Worm (Caenorhabditis elegans) whole organism, midembryonic: ENCODE results near the gene EEED8.18.

Experiments used
- T22C8.4 ChIP-seq: fragments of 200-800 bp; sonication (Bioruptor generic); IDR thresholded peaks from 2 replicates; pipeline ENCODE4 v1.3.6; 2022; ENCODE audit warnings: missing genetic modification characterization, missing compliant biosample characterization
- cog-1 ChIP-seq: sonication (generic microtip); optimal IDR thresholded peaks from 2 replicates; lab custom pipeline; 2016; ENCODE audit warnings: missing genetic modification characterization, missing compliant biosample characterization
- flt-1 ChIP-seq: fragments of 200-800 bp; sonication (Bioruptor generic); IDR thresholded peaks from 2 replicates; pipeline ENCODE4 v1.3.6; 2022; ENCODE audit warnings: missing genetic modification characterization, missing compliant biosample characterization
- klf-2 ChIP-seq: fragments of 200-800 bp; sonication (Bioruptor generic); conservative IDR thresholded peaks from 2 replicates; pipeline ENCODE4 v1.3.6; 2022; ENCODE audit warnings: missing genetic modification reagents, missing genetic modification characterization, missing compliant biosample characterization
- med-1 ChIP-seq: sonication (generic microtip); optimal IDR thresholded peaks from 2 replicates; lab custom pipeline; 2017; ENCODE audit warnings: missing genetic modification characterization, mild to moderate bottlenecking, missing compliant biosample characterization, antibody characterized with exemption, missing genetic modification reagents; ENCODE audit not compliant: insufficient read depth
- ref-1 ChIP-seq: fragments of 200-800 bp; sonication (Bioruptor generic); conservative IDR thresholded peaks from 2 replicates; pipeline ENCODE4 v1.3.6; 2022; ENCODE audit warnings: missing genetic modification reagents, missing genetic modification characterization, missing compliant biosample characterization
- tab-1 ChIP-seq: fragments of 200-800 bp; sonication (Bioruptor generic); IDR thresholded peaks from 2 replicates; pipeline ENCODE4 v1.3.6; 2022; ENCODE audit warnings: missing genetic modification characterization, missing compliant biosample characterization
- ztf-23 ChIP-seq: fragments of 200-800 bp; sonication (Bioruptor generic); IDR thresholded peaks from 2 replicates; pipeline ENCODE4 v1.3.6; 2022; ENCODE audit warnings: missing genetic modification reagents, missing genetic modification characterization, missing compliant biosample characterization
- ztf-29 ChIP-seq: fragments of 200-800 bp; sonication (Bioruptor generic); IDR thresholded peaks from 2 replicates; pipeline ENCODE4 v1.3.6; 2022; ENCODE audit warnings: missing genetic modification reagents, missing genetic modification characterization, missing compliant biosample characterization

The EEED8.18 gene

DNA sequence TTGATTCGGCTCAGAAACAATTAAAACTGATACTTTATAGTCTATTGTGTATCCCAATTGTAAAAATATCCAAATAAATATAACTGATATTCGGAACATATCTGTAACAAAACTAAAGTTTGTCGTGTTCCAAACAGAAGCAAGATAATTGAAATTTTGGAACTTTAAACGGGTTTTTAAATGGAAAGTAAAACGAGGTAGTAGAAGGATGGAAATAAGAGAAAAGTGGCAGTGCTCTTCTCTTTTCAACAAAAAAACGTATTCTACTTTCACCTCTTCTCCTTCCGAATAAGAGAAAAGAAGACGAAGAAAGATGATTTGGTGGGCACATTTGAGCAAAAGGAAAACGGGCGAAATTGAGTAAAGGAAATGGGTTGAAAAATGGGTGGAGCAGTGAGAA, 34.1 kb upstream of the EEED8.18 start, which contains the start of gene nmr-1:
TSS of gene nmr-1 (minus strand) at position 101 of the 400 bp plus-strand sequence.
- TF ChIP-seq klf-2 (GFP tag; lab: Robert Waterston, UW) (no peak), T22C8.4 (GFP tag; lab: Robert Waterston, UW) (no peak), ztf-29 (GFP tag; lab: Robert Waterston, UW) (no peak), ztf-23 (GFP tag; lab: Robert Waterston, UW) (no peak), cog-1 (tag; lab: Kevin White, UChicago) (no peak)

DNA sequence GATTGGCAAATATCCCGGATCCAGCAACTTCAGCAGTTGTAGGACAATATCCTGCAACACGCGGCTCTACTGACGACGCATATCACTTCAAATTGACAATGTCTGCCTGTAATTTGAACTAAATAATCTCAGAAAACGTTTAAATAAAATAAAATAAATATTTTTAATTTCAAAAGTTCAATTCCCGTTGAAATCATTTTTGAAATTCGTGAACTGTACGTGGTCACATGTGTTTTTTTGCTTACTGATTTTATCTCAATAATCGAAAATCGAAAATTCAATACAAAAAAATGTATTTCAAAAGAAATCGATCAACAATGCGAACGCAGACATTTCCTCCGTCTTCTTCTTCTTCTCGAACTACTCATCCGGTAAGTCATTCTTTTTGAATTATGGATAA, 25.2 kb upstream of the EEED8.18 start, which contains the start of gene F07F6.1:
TSS of gene F07F6.1 (plus strand) at position 301 of the 400 bp plus-strand sequence.
- no peak for TF ChIP-seq klf-2 (GFP tag; lab: Robert Waterston, UW)

DNA sequence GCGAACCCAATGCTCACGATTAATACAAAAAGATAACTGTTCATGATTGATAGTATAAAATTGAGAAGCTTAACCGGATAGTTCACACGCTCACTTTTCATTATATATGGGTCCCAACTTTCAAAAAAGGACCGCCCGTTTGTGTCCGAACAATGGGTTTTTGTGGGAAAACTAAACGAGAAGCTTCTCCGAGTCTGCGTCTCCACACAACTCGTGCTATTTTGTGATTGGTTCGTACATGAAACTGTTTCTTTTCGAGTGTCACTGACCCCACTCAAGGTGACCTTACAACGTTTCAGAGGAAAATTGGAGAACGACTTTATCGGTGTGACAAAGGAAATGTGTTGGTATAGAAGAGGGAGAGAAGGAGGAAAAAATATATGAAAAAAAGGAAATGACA, 24.4 kb upstream of the EEED8.18 start, which contains the start of gene dct-5:
TSS of gene dct-5 (minus strand) at position 101 of the 400 bp plus-strand sequence.
- TF ChIP-seq ref-1 (no peak), T22C8.4 (GFP tag; lab: Robert Waterston, UW) (no peak), med-1 (GFP tag; lab: Kevin White, UChicago) (no peak), cog-1 (tag; lab: Kevin White, UChicago) (no peak), ztf-29 (GFP tag; lab: Robert Waterston, UW) (no peak), flt-1 (GFP tag; lab: Robert Waterston, UW) (no peak), ztf-23 (GFP tag; lab: Robert Waterston, UW) (no peak), tab-1 (GFP tag; lab: Robert Waterston, UW) (no peak), klf-2 (GFP tag; lab: Robert Waterston, UW) (no peak)

DNA sequence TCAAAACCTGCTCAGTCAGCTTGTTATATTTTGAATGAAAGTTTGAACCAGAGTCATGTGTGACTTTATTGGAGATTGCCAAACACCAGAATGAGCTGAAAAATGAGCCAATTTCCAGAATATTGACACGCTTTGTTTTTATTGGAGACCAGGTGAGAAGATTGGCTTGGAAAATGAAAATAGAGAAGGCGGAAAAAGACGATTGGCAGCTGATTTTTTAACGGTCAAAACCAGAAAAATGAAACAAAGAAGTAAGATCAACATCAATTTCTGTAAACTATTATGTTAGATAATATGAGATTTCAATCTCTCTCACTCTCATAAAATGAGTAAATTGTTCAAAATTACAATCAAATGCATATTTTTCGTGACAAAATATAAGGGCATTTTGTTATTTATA, 20.7 kb upstream of the EEED8.18 start, which contains the start of gene srx-114:
TSS of gene srx-114 (minus strand) at position 101 of the 400 bp plus-strand sequence.
- TF ChIP-seq cog-1 (tag; lab: Kevin White, UChicago) (no peak), tab-1 (GFP tag; lab: Robert Waterston, UW) (no peak), ztf-29 (GFP tag; lab: Robert Waterston, UW) (no peak), T22C8.4 (GFP tag; lab: Robert Waterston, UW) (no peak), flt-1 (GFP tag; lab: Robert Waterston, UW) (no peak), ref-1 (no peak), med-1 (GFP tag; lab: Kevin White, UChicago) (no peak)

DNA sequence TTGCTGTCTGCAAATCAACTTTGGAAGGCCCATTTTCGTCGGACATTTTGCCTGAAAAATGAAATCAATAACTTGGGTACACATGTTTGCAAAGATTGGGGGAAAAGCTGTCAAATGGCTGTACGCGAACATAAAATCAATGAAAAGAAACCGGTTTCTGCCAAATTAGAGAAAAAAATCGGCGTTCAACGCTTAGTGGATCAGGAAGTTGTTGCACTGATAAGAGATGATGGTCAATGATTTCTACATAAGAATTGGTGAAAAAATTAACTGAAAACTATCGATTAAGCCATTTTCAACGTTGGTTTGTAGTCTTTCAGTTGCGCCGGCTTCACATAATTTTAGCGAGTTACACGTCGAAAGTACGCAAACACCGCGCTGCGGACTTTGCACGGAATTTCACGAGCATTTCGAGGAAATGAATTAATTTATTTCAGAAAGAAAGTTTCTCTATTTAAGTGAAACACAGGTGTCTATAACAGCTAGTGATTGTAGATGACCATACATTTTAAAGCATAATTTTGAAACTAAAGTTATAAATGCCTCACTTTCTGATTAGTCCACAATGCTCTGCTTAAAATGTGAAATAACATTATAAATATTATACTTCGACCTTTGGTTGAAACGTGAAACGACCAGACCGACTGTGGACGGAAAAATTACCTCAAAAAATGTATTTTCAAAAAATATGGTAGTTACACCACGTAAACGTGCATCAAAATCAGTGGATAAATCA, 17.3 kb upstream of the EEED8.18 start, which contains the start of the genes F07F6.4 and F07F6.2:
TSS of gene F07F6.4 (minus strand) at position 51 of the 736 bp plus-strand sequence.
TSS of gene F07F6.2 (plus strand) at position 686 of the 736 bp plus-strand sequence.
- no peak for TF ChIP-seq cog-1 (tag; lab: Kevin White, UChicago)
- TF ChIP-seq klf-2 (GFP tag; lab: Robert Waterston, UW): no peak
- TF ChIP-seq med-1 (GFP tag; lab: Kevin White, UChicago): no peak

DNA sequence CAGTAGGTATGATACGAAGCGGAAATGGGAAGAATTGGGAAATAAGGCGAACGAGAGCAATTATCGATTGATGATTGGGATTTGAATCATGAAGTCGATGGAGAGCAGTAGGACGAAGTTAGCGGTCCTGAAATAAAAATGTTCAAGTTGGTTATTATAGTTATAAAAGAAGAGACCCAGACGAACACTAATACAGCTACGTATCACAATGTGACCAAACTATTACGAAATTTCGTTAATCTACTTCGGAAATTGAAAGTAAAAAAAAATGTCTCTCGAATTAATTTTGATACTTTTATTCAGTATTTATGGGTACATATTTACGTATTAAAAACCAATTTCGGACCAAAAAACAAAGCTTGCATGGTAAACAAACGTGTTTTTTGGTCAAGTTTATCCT, 14.1 kb upstream of the EEED8.18 start:
- no peak for TF ChIP-seq klf-2 (GFP tag; lab: Robert Waterston, UW)
- no peak for TF ChIP-seq cog-1 (tag; lab: Kevin White, UChicago)
- TF ChIP-seq flt-1 (GFP tag; lab: Robert Waterston, UW): no peak
- no peak for TF ChIP-seq tab-1 (GFP tag; lab: Robert Waterston, UW)
- no peak for TF ChIP-seq ref-1
- TF ChIP-seq T22C8.4 (GFP tag; lab: Robert Waterston, UW): no peak
- TF ChIP-seq ztf-23 (GFP tag; lab: Robert Waterston, UW): no peak
- TF ChIP-seq ztf-29 (GFP tag; lab: Robert Waterston, UW): no peak
- TF ChIP-seq med-1 (GFP tag; lab: Kevin White, UChicago): no peak

DNA sequence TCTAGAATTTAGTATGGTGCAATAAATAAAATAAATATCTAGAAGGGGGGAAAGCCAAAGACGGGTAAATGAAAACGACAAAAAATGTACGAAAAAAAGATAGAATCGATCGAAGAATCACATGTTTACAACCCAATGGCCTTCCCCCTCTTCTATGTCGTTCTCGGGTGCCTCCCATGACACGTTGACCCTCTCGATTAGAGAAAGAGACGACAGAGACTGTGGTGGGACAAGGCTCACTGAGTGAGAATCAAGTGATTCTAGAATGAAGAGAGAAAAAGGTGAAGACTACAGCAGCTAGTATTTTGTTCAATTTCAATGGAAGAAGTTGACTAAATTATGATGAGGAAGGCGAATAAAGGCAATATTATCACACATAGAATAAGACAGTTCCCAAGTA, 13.6 kb upstream of the EEED8.18 start:
- TF ChIP-seq ref-1 (no peak), ztf-29 (GFP tag; lab: Robert Waterston, UW) (no peak), ztf-23 (GFP tag; lab: Robert Waterston, UW) (0 out of 2 replicates have a peak, but pooled peaks have one; percentile 54), flt-1 (GFP tag; lab: Robert Waterston, UW) (no peak), tab-1 (GFP tag; lab: Robert Waterston, UW) (no peak), klf-2 (GFP tag; lab: Robert Waterston, UW) (no peak), T22C8.4 (GFP tag; lab: Robert Waterston, UW) (no peak), cog-1 (tag; lab: Kevin White, UChicago) (peak; percentile 17)

DNA sequence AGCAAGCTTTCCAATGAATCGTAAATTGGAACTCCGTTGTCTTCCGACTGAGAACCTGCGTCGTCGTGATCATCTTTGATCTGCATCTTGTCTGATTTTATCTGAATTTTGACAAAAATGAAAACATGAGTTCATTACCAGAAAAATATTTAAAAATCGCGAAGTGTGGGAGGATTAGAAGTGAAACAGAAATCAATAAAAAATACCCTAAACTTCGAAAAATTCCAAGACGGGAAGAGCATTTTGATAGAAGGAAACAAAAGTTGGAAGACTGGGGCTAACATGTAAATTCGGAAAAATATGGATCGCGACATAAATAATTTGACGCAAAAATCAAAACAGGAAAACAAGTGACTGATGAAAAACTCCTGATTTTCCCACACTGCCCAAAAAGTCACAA, 13.2 kb upstream of the EEED8.18 start, which contains the start of gene F07F6.8:
TSS of gene F07F6.8 (minus strand) at position 101 of the 400 bp plus-strand sequence.
- no peak for TF ChIP-seq flt-1 (GFP tag; lab: Robert Waterston, UW)
- no peak for TF ChIP-seq ref-1
- TF ChIP-seq cog-1 (tag; lab: Kevin White, UChicago): no peak

DNA sequence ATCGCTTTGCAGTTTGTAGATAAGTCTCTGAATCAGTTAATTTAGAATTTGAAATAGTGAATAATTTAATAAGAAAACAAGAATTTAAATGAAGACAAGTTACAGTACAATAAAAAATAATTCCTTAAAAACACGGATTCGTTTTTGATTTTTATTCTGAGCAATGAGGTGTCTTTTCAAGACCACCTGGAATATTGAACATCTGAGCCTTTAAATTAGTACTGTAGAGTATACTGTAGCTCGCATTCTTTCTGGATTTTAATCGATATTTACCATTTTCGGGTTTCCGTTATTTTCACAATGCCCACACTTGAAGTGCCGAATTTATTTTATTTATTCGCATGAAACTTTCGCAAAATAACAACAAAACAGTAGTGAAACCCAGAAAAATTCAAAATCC, 11.4 kb upstream of the EEED8.18 start, which contains the start of gene F07F6.7:
TSS of gene F07F6.7 (minus strand) at position 27 of the 400 bp plus-strand sequence.
- TF ChIP-seq ztf-29 (GFP tag; lab: Robert Waterston, UW) (no peak), T22C8.4 (GFP tag; lab: Robert Waterston, UW) (no peak), cog-1 (tag; lab: Kevin White, UChicago) (no peak), ref-1 (no peak), klf-2 (GFP tag; lab: Robert Waterston, UW) (no peak), tab-1 (GFP tag; lab: Robert Waterston, UW) (no peak), med-1 (GFP tag; lab: Kevin White, UChicago) (no peak), flt-1 (GFP tag; lab: Robert Waterston, UW) (no peak; the same call in 1 of the 2 replicates), ztf-23 (GFP tag; lab: Robert Waterston, UW) (no peak)
